Worm (Caenorhabditis elegans) whole organism, mixed stage, embryonic: ENCODE measurements around the gene pgap-2.

Experiments
- M03D4.4 ChIP-seq: sonication (generic microtip); optimal IDR thresholded peaks from 2 replicates; lab custom pipeline; 2017; ENCODE audit warnings: mild to moderate bottlenecking, missing genetic modification characterization, missing compliant biosample characterization
- bed-3 ChIP-seq: fragments of 200-800 bp; sonication (Bioruptor generic); optimal IDR thresholded peaks from 3 replicates; lab custom pipeline; 2018; ENCODE audit warnings: mild to moderate bottlenecking, missing genetic modification characterization, moderate library complexity, missing compliant biosample characterization
- ceh-39 ChIP-seq: fragments of 150-350 bp; optimal IDR thresholded peaks from 2 replicates; lab custom pipeline; 2014; ENCODE audit warnings: missing biosample characterization, missing genetic modification characterization
- ceh-43 ChIP-seq: fragments of 200-800 bp; sonication (Bioruptor generic); optimal IDR thresholded peaks from 2 replicates; lab custom pipeline; 2018; ENCODE audit warnings: mild to moderate bottlenecking, missing genetic modification characterization, moderate library complexity, missing compliant biosample characterization
- ceh-83 ChIP-seq: fragments of 200-800 bp; sonication (Bioruptor generic); optimal IDR thresholded peaks from 2 replicates; lab custom pipeline; 2018; ENCODE audit warnings: mild to moderate bottlenecking, missing genetic modification characterization, missing compliant biosample characterization
- ces-1 ChIP-seq: fragments of 150-350 bp; optimal IDR thresholded peaks from 2 replicates; lab custom pipeline; 2014; ENCODE audit warnings: missing biosample characterization, missing genetic modification reagents, missing genetic modification characterization
- cnd-1 ChIP-seq: fragments of 200-800 bp; sonication (Bioruptor generic); optimal IDR thresholded peaks from 2 replicates; lab custom pipeline; 2018; ENCODE audit warnings: mild to moderate bottlenecking, missing genetic modification characterization, missing compliant biosample characterization
- drap-1 ChIP-seq: fragments of 200-800 bp; sonication (Bioruptor generic); optimal IDR thresholded peaks from 3 replicates; lab custom pipeline; 2018; ENCODE audit warnings: mild to moderate bottlenecking, missing genetic modification characterization, missing compliant biosample characterization
- elt-3 ChIP-seq: fragments of 150-350 bp; optimal IDR thresholded peaks from 2 replicates; lab custom pipeline; 2014; ENCODE audit warnings: missing biosample characterization, missing genetic modification characterization
- flh-1 ChIP-seq: fragments of 200-800 bp; sonication (Bioruptor generic); optimal IDR thresholded peaks from 2 replicates; lab custom pipeline; 2018; ENCODE audit warnings: mild to moderate bottlenecking, missing genetic modification characterization, moderate library complexity, missing compliant biosample characterization
- ham-2 ChIP-seq: fragments of 200-800 bp; sonication (Bioruptor generic); optimal IDR thresholded peaks from 2 replicates; lab custom pipeline; 2018; ENCODE audit warnings: mild to moderate bottlenecking, missing genetic modification characterization, missing compliant biosample characterization
- hlh-1 ChIP-seq: fragments of 150-350 bp; optimal IDR thresholded peaks from 2 replicates; lab custom pipeline; 2014; ENCODE audit warnings: missing biosample characterization, missing genetic modification reagents, missing genetic modification characterization
- lin-13 ChIP-seq: fragments of 150-350 bp; optimal IDR thresholded peaks from 2 replicates; lab custom pipeline; 2014; ENCODE audit warnings: missing biosample characterization, missing genetic modification characterization
- lsy-2 ChIP-seq: fragments of 150-350 bp; optimal IDR thresholded peaks from 2 replicates; lab custom pipeline; 2014; ENCODE audit warnings: missing biosample characterization, missing genetic modification characterization
- mab-5 ChIP-seq: fragments of 150-350 bp; optimal IDR thresholded peaks from 2 replicates; lab custom pipeline; 2014; ENCODE audit warnings: missing biosample characterization, missing genetic modification characterization
- mep-1 ChIP-seq: fragments of 150-350 bp; optimal IDR thresholded peaks from 2 replicates; lab custom pipeline; 2017; ENCODE audit warnings: missing biosample characterization, missing genetic modification reagents, missing genetic modification characterization, inconsistent platforms
- mls-2 ChIP-seq: sonication (generic microtip); optimal IDR thresholded peaks from 2 replicates; lab custom pipeline; 2016; ENCODE audit warnings: mild to moderate bottlenecking, missing genetic modification characterization, moderate library complexity, missing compliant biosample characterization
- nhr-12 ChIP-seq: fragments of 150-350 bp; optimal IDR thresholded peaks from 2 replicates; lab custom pipeline; 2014; ENCODE audit warnings: missing biosample characterization, missing genetic modification characterization
- nhr-2 ChIP-seq: fragments of 150-350 bp; optimal IDR thresholded peaks from 2 replicates; lab custom pipeline; 2014; ENCODE audit warnings: missing biosample characterization, missing genetic modification characterization
- nhr-237 ChIP-seq: fragments of 150-350 bp; optimal IDR thresholded peaks from 2 replicates; lab custom pipeline; 2014; ENCODE audit warnings: missing biosample characterization, missing genetic modification characterization
- nhr-28 ChIP-seq: fragments of 150-350 bp; optimal IDR thresholded peaks from 2 replicates; lab custom pipeline; 2014; ENCODE audit warnings: missing biosample characterization, missing genetic modification characterization
- nhr-76 ChIP-seq: sonication (generic microtip); optimal IDR thresholded peaks from 2 replicates; lab custom pipeline; 2017; ENCODE audit warnings: missing biosample characterization, missing genetic modification characterization
- pha-4 ChIP-seq: fragments of 150-350 bp; optimal IDR thresholded peaks from 2 replicates; lab custom pipeline; 2018; ENCODE audit warnings: missing biosample characterization, missing genetic modification reagents, missing genetic modification characterization
- sem-2 ChIP-seq: fragments of 200-800 bp; sonication (Bioruptor generic); optimal IDR thresholded peaks from 2 replicates; lab custom pipeline; 2018; ENCODE audit warnings: mild to moderate bottlenecking, missing genetic modification characterization, missing compliant biosample characterization
- snpc-4 ChIP-seq: fragments of 150-350 bp; optimal IDR thresholded peaks from 2 replicates; lab custom pipeline; 2014; ENCODE audit warnings: missing biosample characterization, missing genetic modification characterization
- sptf-1 ChIP-seq: sonication (generic microtip); optimal IDR thresholded peaks from 2 replicates; lab custom pipeline; 2017; ENCODE audit warnings: mild to moderate bottlenecking, missing genetic modification characterization, moderate library complexity, missing compliant biosample characterization
- unc-120 ChIP-seq: sonication (generic microtip); optimal IDR thresholded peaks from 2 replicates; lab custom pipeline; 2017; ENCODE audit warnings: missing genetic modification characterization, missing compliant biosample characterization; ENCODE audit not compliant: poor library complexity, severe bottlenecking
- unc-39 ChIP-seq: fragments of 150-350 bp; optimal IDR thresholded peaks from 2 replicates; lab custom pipeline; 2014; ENCODE audit warnings: missing biosample characterization, missing genetic modification characterization
- zip-8 ChIP-seq: fragments of 150-350 bp; optimal IDR thresholded peaks from 2 replicates; lab custom pipeline; 2014; ENCODE audit warnings: missing biosample characterization, missing genetic modification characterization
- ztf-11 ChIP-seq: fragments of 150-350 bp; optimal IDR thresholded peaks from 2 replicates; lab custom pipeline; 2014; ENCODE audit warnings: missing biosample characterization, missing genetic modification characterization

pgap-2 gene

DNA sequence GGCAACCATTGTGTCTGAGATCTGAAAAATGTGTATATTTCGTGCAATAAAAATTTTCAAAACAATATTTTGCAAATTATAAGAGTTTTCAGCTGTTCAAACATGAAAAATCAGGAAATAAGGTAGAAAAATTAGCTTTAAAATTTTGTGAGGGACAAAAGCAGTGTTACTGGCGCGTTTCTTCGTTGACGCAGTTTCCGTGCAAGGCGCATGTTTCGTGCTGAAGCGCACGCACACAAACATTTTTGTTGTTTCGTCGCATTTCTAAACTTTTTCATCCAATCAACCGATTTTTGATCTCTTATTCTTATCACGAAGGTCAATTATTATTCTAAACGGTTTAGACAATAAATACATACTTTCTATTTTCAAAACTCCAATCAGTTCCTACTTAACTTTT lies 12.0 kb upstream of the pgap-2 start, which contains the start of gene nifk-1:
TSS of gene nifk-1 (minus strand) at position 27 of the 400 bp plus-strand sequence.
- TF ChIP-seq lsy-2 (tag; lab: Kevin White, UChicago) (peak; percentile 55), mep-1 (tag; lab: Kevin White, UChicago) (peak; percentile 74), mab-5 (no peak), nhr-237 (tag; lab: Kevin White, UChicago) (peak; percentile 7), pha-4 (tag; lab: Kevin White, UChicago) (no peak)
- TF ChIP-seq, all 35 proteins: peak for 3

DNA sequence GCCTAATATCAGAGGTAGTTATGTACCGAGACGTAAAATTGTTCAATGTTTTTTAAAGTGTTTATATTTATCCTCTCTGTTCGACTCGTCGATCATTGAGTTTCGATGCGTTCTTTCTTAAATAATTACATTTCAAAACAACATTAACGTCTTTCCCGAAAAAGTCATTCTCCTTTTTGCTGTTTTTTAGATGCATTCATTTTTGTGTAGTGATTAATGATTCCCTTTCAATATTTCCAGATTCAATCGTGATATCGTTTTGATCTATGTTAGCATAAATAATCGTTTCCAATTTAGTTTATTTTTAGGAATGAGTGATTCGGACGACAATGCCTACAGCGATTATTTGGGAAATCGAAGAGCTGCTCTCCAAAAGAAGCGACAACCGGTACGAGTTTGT lies 11.6 kb upstream of the pgap-2 start, which contains the start of gene T04A8.8:
TSS of gene T04A8.8 (plus strand) at position 301 of the 400 bp plus-strand sequence.
- TF ChIP-seq nhr-28 (tag; lab: Kevin White, UChicago) (no peak), nhr-2 (no peak), bed-3 (no peak), M03D4.4 (tag; lab: Kevin White, UChicago) (no peak), unc-39 (no peak), cnd-1 (tag; lab: Kevin White, UChicago) (no peak), sptf-1 (tag; lab: Kevin White, UChicago) (no peak), lin-13 (tag; lab: Kevin White, UChicago) (no peak)
- TF ChIP-seq, all 35 proteins: peak for 0

DNA sequence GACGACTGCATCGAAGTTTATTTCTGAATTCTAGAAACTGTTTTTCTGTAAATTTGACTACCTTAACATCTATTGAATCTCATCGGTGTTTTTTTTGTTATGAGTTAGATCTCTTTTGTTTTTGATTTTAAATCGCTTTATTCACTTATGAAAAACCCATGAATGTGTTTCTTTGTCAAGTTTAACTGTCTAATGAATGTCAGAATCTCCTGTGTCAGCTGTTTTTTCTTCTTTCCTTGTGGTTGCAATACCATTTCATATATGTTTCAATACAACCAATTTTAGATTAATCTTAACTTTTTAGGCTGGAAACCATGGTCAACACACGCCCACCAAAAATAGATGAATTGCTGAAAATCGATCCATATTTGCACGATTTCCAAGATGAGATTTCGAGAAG lies 10.2 kb upstream of the pgap-2 start, which contains the start of gene T04A8.7:
TSS of gene T04A8.7 (plus strand) at position 301 of the 400 bp plus-strand sequence.
- TF ChIP-seq nhr-237 (tag; lab: Kevin White, UChicago) (no peak), ceh-39 (tag; lab: Kevin White, UChicago) (no peak), sptf-1 (tag; lab: Kevin White, UChicago) (no peak), ceh-83 (GFP tag; lab: Kevin White, UChicago) (no peak), sem-2 (GFP tag; lab: Kevin White, UChicago) (no peak), pha-4 (tag; lab: Kevin White, UChicago) (no peak), nhr-12 (tag; lab: Kevin White, UChicago) (no peak), lsy-2 (tag; lab: Kevin White, UChicago) (no peak), zip-8 (tag; lab: Kevin White, UChicago) (no peak), lin-13 (tag; lab: Kevin White, UChicago) (no peak), ces-1 (GFP tag; lab: Kevin White, UChicago) (no peak), mls-2 (tag; lab: Kevin White, UChicago) (no peak), mep-1 (tag; lab: Kevin White, UChicago) (no peak), nhr-28 (tag; lab: Kevin White, UChicago) (no peak), mab-5 (no peak), ham-2 (GFP tag; lab: Kevin White, UChicago) (no peak)

DNA sequence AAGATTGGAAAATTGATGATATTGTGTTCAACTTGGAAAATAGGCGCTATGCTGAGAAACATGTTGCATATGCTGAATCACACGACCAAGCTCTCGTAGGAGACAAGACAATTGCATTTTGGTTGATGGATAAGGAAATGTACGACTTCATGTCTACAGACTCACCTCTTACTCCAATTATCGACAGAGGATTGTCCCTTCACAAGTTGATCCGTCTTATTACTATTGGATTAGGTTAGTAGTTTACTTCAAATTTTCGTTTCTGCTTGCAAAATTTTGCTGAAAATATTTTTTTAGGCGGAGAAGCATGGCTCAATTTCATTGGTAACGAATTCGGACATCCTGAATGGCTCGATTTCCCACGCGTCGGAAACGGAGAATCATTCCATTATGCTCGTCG lies 8.4 kb upstream of the pgap-2 start:
- no peak for TF ChIP-seq pha-4 (tag; lab: Kevin White, UChicago)
- TF ChIP-seq zip-8 (tag; lab: Kevin White, UChicago): no peak
- TF ChIP-seq ceh-83 (GFP tag; lab: Kevin White, UChicago): no peak
- no peak for TF ChIP-seq unc-120 (tag; lab: Kevin White, UChicago)
- TF ChIP-seq snpc-4 (tag; lab: Kevin White, UChicago): no peak
- no peak for TF ChIP-seq mls-2 (tag; lab: Kevin White, UChicago)
- no peak for TF ChIP-seq nhr-76 (tag; lab: Kevin White, UChicago)
- no peak for TF ChIP-seq sem-2 (GFP tag; lab: Kevin White, UChicago)
- no peak for TF ChIP-seq M03D4.4 (tag; lab: Kevin White, UChicago)
- no peak for TF ChIP-seq elt-3
- no peak for TF ChIP-seq unc-39
- TF ChIP-seq nhr-28 (tag; lab: Kevin White, UChicago): no peak

DNA sequence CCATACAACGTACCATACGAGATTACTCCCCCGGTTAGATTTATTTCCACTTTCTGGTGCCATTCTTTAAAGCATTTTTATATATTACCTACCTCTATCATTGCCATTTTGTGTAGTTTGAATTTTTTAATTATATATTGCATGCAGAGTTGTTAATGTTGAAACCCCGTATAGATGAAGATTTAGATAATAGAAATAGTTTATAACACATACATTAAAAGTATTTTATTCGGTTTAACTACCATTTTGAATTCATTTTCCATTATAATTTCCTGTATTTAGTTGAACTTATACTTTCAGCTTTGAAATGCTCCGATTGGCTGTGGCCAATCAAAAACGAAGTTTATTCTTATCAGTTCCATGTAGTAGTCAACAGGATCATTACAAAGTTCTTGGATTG lies 7.5 kb upstream of the pgap-2 start, which contains the start of gene dnj-18:
TSS of gene dnj-18 (plus strand) at position 301 of the 400 bp plus-strand sequence.
- TF ChIP-seq ceh-43: no peak
- TF ChIP-seq, all 35 proteins: peak for 0

DNA sequence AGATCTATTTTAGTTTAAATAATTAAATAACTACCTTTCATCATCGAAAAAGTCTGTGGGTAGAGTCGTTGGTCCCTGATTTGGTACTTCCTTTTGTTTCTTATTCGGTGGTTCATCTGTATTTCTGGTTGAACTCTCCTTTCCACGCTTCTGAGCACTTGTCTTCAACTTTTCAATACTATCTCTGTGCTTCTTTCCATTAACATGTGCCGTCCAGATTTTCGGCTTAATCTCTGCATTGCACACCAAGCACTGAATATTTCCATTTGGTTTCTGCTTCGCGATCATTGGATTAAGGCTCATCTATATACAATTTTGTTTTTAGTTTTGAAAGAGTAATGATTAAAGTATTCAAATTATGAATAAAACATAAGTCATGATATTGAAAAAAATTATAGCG lies 5.4 kb upstream of the pgap-2 start, which contains the start of gene sel-13:
TSS of gene sel-13 (minus strand) at position 303 of the 400 bp plus-strand sequence.
- TF ChIP-seq flh-1 (GFP tag; lab: Kevin White, UChicago) (no peak), hlh-1 (tag; lab: Kevin White, UChicago) (no peak), nhr-12 (tag; lab: Kevin White, UChicago) (no peak), ztf-11 (tag; lab: Kevin White, UChicago) (no peak), sptf-1 (tag; lab: Kevin White, UChicago) (no peak), ces-1 (GFP tag; lab: Kevin White, UChicago) (no peak), nhr-2 (no peak), elt-3 (no peak), drap-1 (GFP tag; lab: Kevin White, UChicago) (no peak), pha-4 (tag; lab: Kevin White, UChicago) (no peak), snpc-4 (tag; lab: Kevin White, UChicago) (no peak), nhr-237 (tag; lab: Kevin White, UChicago) (no peak), unc-39 (no peak)
